Worm (Caenorhabditis elegans): ENCODE data around the gene F46G10.4.

DNA sequence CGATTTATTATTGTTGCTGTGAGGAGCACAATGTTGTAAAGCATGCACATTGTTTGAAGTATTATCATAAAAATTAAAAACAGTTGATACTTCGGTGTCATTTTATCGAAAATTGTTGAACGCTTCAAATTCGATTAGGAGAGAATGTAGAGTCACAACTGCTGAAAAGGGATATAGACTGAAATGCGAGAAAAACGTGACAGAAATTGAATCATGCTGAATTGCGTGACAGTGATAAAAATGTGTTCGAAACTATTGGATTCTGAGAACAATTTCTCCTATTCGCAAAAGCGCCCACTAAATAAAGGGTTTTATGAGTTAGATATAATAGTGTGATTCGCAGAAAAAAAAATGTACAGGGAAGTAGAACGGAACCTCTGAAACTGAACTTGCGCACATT, 25.1 kb upstream of the F46G10.4 start, which contains the start of gene srxa-8:
- TF ChIP-seq flt-1 (GFP tag; IDR thresholded peaks at IDR 0.05), result no peak
- TF ChIP-seq scrt-1 (GFP tag; IDR thresholded peaks at IDR 0.05), result no peak
- TF ChIP-seq hnd-1 (tag; optimal IDR thresholded peaks at IDR 0.05), result no peak
- TF ChIP-seq ama-1 (optimal IDR thresholded peaks at IDR 0.05), result no peak
- no peak for TF ChIP-seq pes-1 (GFP tag; IDR thresholded peaks at IDR 0.05)
- no peak for TF ChIP-seq tra-4 (tag; optimal IDR thresholded peaks at IDR 0.05)

Measured in whole organism, early embryonic.